Worm (Caenorhabditis elegans) whole organism, L1 larva: ENCODE measurements around the gene wrt-1.

Experiments used
- C04F5.9 ChIP-seq: sonication (generic microtip); optimal IDR thresholded peaks from 2 replicates; lab custom pipeline; 2016; ENCODE audit warnings: missing genetic modification characterization, missing compliant biosample characterization
- C34B4.2 ChIP-seq: sonication (generic microtip); optimal IDR thresholded peaks from 2 replicates; lab custom pipeline; 2017; ENCODE audit warnings: mild to moderate bottlenecking, missing genetic modification characterization, missing compliant biosample characterization
- aly-2 ChIP-seq: fragments of 150-350 bp; optimal IDR thresholded peaks from 2 replicates; lab custom pipeline; 2014; ENCODE audit warnings: missing biosample characterization, missing genetic modification characterization
- blmp-1 ChIP-seq: fragments of 150-350 bp; optimal IDR thresholded peaks from 2 replicates; lab custom pipeline; 2014; ENCODE audit warnings: missing biosample characterization, missing genetic modification characterization
- ceh-63 ChIP-seq: fragments of 200-800 bp; sonication (Bioruptor generic); optimal IDR thresholded peaks from 2 replicates; lab custom pipeline; 2018; ENCODE audit warnings: mild to moderate bottlenecking, missing genetic modification characterization, missing compliant biosample characterization
- ceh-8 ChIP-seq: fragments of 200-800 bp; sonication (Bioruptor generic); optimal IDR thresholded peaks from 2 replicates; lab custom pipeline; 2018; ENCODE audit warnings: mild to moderate bottlenecking, missing genetic modification characterization, moderate library complexity, missing compliant biosample characterization
- ceh-90 ChIP-seq: sonication (generic microtip); optimal IDR thresholded peaks from 2 replicates; lab custom pipeline; 2016; ENCODE audit warnings: missing genetic modification characterization, missing compliant biosample characterization
- ces-1 ChIP-seq: fragments of 150-350 bp; optimal IDR thresholded peaks from 2 replicates; lab custom pipeline; 2014; ENCODE audit warnings: missing biosample characterization, missing genetic modification reagents, missing genetic modification characterization
- efl-1 ChIP-seq, 4 experiments: fragments of 150-350 bp; optimal IDR thresholded peaks in 3 of 4; peaks in 1 of 4; 1 replicate in 1 of 4; 2 replicates in 3 of 4; lab custom pipeline; 2014; ENCODE audit warnings: missing biosample characterization in 2 of 4, missing genetic modification characterization in 2 of 4, missing genetic modification reagents in 2 of 4
- efl-3 ChIP-seq: fragments of 200-800 bp; sonication (Bioruptor generic); optimal IDR thresholded peaks from 2 replicates; lab custom pipeline; 2018; ENCODE audit warnings: mild to moderate bottlenecking, missing genetic modification characterization, missing compliant biosample characterization
- egl-13 ChIP-seq: sonication (generic microtip); optimal IDR thresholded peaks from 2 replicates; lab custom pipeline; 2016; ENCODE audit warnings: missing genotype, missing genetic modification reagents, missing genetic modification characterization, missing compliant biosample characterization
- elt-3 ChIP-seq, 6 experiments: fragments of 150-350 bp in 1 of 6; sonication (generic microtip); optimal IDR thresholded peaks; 2 replicates each; lab custom pipeline; 2017 to 2018; ENCODE audit warnings: missing biosample characterization in 6 of 6, missing genetic modification characterization in 6 of 6, inconsistent platforms in 1 of 6
- fkh-4 ChIP-seq: sonication (generic microtip); optimal IDR thresholded peaks from 2 replicates; lab custom pipeline; 2016; ENCODE audit warnings: missing compliant biosample characterization, missing genetic modification characterization, borderline replicate concordance
- grh-1 ChIP-seq: fragments of 200-800 bp; sonication (Bioruptor generic); IDR thresholded peaks from 2 replicates; pipeline ENCODE4 v1.3.6; 2022; ENCODE audit warnings: missing genetic modification reagents, missing genetic modification characterization, missing compliant biosample characterization
- hpl-2 ChIP-seq: fragments of 150-350 bp; optimal IDR thresholded peaks from 2 replicates; lab custom pipeline; 2014; ENCODE audit warnings: missing biosample characterization, missing genetic modification reagents, missing genetic modification characterization
- isw-1 ChIP-seq: fragments of 200-800 bp; sonication (Bioruptor generic); IDR thresholded peaks from 2 replicates; pipeline ENCODE4 v1.3.6; 2022; ENCODE audit warnings: missing genetic modification characterization, missing compliant biosample characterization
- jun-1 ChIP-seq: fragments of 150-350 bp; optimal IDR thresholded peaks from 2 replicates; lab custom pipeline; 2014; ENCODE audit warnings: missing biosample characterization, missing genetic modification reagents, missing genetic modification characterization
- lin-13 ChIP-seq: fragments of 150-350 bp; optimal IDR thresholded peaks from 2 replicates; lab custom pipeline; 2014; ENCODE audit warnings: missing biosample characterization, missing genetic modification reagents, missing genetic modification characterization
- lin-14 ChIP-seq: fragments of 200-800 bp; sonication (Bioruptor generic); optimal IDR thresholded peaks from 2 replicates; lab custom pipeline; 2018; ENCODE audit warnings: mild to moderate bottlenecking, missing genetic modification characterization, moderate library complexity, missing compliant biosample characterization
- lin-15B ChIP-seq: fragments of 150-350 bp; sonication (generic microtip); optimal IDR thresholded peaks from 3 replicates; lab custom pipeline; 2014; ENCODE audit warnings: missing biosample characterization, missing genetic modification characterization
- lin-35 ChIP-seq, 2 experiments: fragments of 150-350 bp; optimal IDR thresholded peaks; 2 replicates each; lab custom pipeline; 2014; ENCODE audit warnings: missing biosample characterization in 2 of 2, missing genetic modification characterization in 2 of 2, missing genetic modification reagents in 2 of 2
- lsy-2 ChIP-seq, 2 experiments: fragments of 150-350 bp; optimal IDR thresholded peaks; 2 replicates each; lab custom pipeline; 2014; ENCODE audit warnings: missing biosample characterization in 2 of 2, missing genetic modification characterization in 2 of 2
- mef-2 ChIP-seq: fragments of 150-350 bp; optimal IDR thresholded peaks from 2 replicates; lab custom pipeline; 2014; ENCODE audit warnings: missing biosample characterization, missing genetic modification characterization
- nhr-11 ChIP-seq: fragments of 150-350 bp; optimal IDR thresholded peaks from 2 replicates; lab custom pipeline; 2014; ENCODE audit warnings: missing biosample characterization, missing genetic modification characterization
- nhr-19 ChIP-seq: fragments of 200-800 bp; sonication (Bioruptor generic); conservative IDR thresholded peaks from 2 replicates; pipeline ENCODE4 v1.3.6; 2022; ENCODE audit warnings: missing genetic modification characterization, missing compliant biosample characterization
- nhr-20 ChIP-seq: sonication (generic microtip); optimal IDR thresholded peaks from 2 replicates; lab custom pipeline; 2016; ENCODE audit warnings: mild to moderate bottlenecking, missing genetic modification characterization, missing compliant biosample characterization
- nhr-237 ChIP-seq: fragments of 150-350 bp; optimal IDR thresholded peaks from 2 replicates; lab custom pipeline; 2014; ENCODE audit warnings: missing biosample characterization, missing genetic modification characterization
- nhr-28 ChIP-seq: fragments of 150-350 bp; optimal IDR thresholded peaks from 2 replicates; lab custom pipeline; 2014; ENCODE audit warnings: missing biosample characterization, missing genetic modification characterization
- nhr-47 ChIP-seq: sonication (generic microtip); optimal IDR thresholded peaks from 2 replicates; lab custom pipeline; 2016; ENCODE audit warnings: mild to moderate bottlenecking, missing genetic modification characterization, moderate library complexity, missing compliant biosample characterization
- nhr-76 ChIP-seq: sonication (generic microtip); optimal IDR thresholded peaks from 2 replicates; lab custom pipeline; 2017; ENCODE audit warnings: missing biosample characterization, missing genetic modification characterization
- nhr-85 ChIP-seq: sonication (generic microtip); peaks from one replicate; lab custom pipeline; 2016; ENCODE audit warnings: missing genetic modification characterization, inconsistent platforms, missing compliant biosample characterization
- nhr-90 ChIP-seq: sonication (generic microtip); optimal IDR thresholded peaks from 2 replicates; lab custom pipeline; 2016; ENCODE audit warnings: mild to moderate bottlenecking, missing genetic modification characterization, missing compliant biosample characterization; ENCODE audit not compliant: poor library complexity
- pag-3 ChIP-seq: sonication (generic microtip); optimal IDR thresholded peaks from 2 replicates; lab custom pipeline; 2017; ENCODE audit warnings: missing genetic modification characterization, mild to moderate bottlenecking, missing compliant biosample characterization, antibody characterized with exemption, borderline replicate concordance; ENCODE audit not compliant: insufficient read depth
- pax-3 ChIP-seq: fragments of 200-800 bp; sonication (Bioruptor generic); optimal IDR thresholded peaks from 2 replicates; lab custom pipeline; 2018; ENCODE audit warnings: mild to moderate bottlenecking, missing genetic modification characterization, moderate library complexity, missing compliant biosample characterization
- skn-1 ChIP-seq: fragments of 150-350 bp; optimal IDR thresholded peaks from 2 replicates; lab custom pipeline; 2014; ENCODE audit warnings: missing biosample characterization, missing genetic modification characterization
- snu-23 ChIP-seq: sonication (generic microtip); optimal IDR thresholded peaks from 2 replicates; lab custom pipeline; 2016; ENCODE audit warnings: missing genetic modification characterization, missing compliant biosample characterization
- sptf-1 ChIP-seq: fragments of 150-350 bp; optimal IDR thresholded peaks from 2 replicates; lab custom pipeline; 2014; ENCODE audit warnings: missing biosample characterization, missing genetic modification characterization
- sup-37 ChIP-seq: fragments of 200-800 bp; sonication (Bioruptor generic); optimal IDR thresholded peaks from 2 replicates; lab custom pipeline; 2018; ENCODE audit warnings: mild to moderate bottlenecking, missing genetic modification characterization, missing compliant biosample characterization
- tlp-1 ChIP-seq: fragments of 150-350 bp; optimal IDR thresholded peaks from 2 replicates; lab custom pipeline; 2014; ENCODE audit warnings: missing biosample characterization, missing genetic modification characterization
- unc-130 ChIP-seq: fragments of 150-350 bp; optimal IDR thresholded peaks from 2 replicates; lab custom pipeline; 2017; ENCODE audit warnings: missing biosample characterization, missing genetic modification characterization, inconsistent platforms
- unc-30 ChIP-seq: sonication (generic microtip); optimal IDR thresholded peaks from 2 replicates; lab custom pipeline; 2017; ENCODE audit warnings: missing biosample characterization, missing genetic modification characterization
- unc-62 ChIP-seq: fragments of 150-350 bp; optimal IDR thresholded peaks from 2 replicates; lab custom pipeline; 2014; ENCODE audit warnings: missing biosample characterization, missing genetic modification reagents, missing genetic modification characterization
- unc-98 ChIP-seq: fragments of 200-800 bp; sonication (Bioruptor generic); IDR thresholded peaks from 2 replicates; pipeline ENCODE4 v1.3.6; 2022; ENCODE audit warnings: missing genetic modification characterization, missing compliant biosample characterization
- xbp-1 ChIP-seq: sonication (generic microtip); optimal IDR thresholded peaks from 2 replicates; lab custom pipeline; 2016; ENCODE audit warnings: missing genetic modification characterization, missing compliant biosample characterization
- zag-1 ChIP-seq: fragments of 150-350 bp; optimal IDR thresholded peaks from 2 replicates; lab custom pipeline; 2014; ENCODE audit warnings: missing biosample characterization, missing genetic modification characterization
- ztf-11 ChIP-seq, 2 experiments: sonication (generic microtip); optimal IDR thresholded peaks; 2 replicates each; lab custom pipeline; 2016 to 2017; ENCODE audit warnings: missing genetic modification characterization in 2 of 2, missing biosample characterization in 1 of 2, missing compliant biosample characterization in 1 of 2

Gene wrt-1

DNA sequence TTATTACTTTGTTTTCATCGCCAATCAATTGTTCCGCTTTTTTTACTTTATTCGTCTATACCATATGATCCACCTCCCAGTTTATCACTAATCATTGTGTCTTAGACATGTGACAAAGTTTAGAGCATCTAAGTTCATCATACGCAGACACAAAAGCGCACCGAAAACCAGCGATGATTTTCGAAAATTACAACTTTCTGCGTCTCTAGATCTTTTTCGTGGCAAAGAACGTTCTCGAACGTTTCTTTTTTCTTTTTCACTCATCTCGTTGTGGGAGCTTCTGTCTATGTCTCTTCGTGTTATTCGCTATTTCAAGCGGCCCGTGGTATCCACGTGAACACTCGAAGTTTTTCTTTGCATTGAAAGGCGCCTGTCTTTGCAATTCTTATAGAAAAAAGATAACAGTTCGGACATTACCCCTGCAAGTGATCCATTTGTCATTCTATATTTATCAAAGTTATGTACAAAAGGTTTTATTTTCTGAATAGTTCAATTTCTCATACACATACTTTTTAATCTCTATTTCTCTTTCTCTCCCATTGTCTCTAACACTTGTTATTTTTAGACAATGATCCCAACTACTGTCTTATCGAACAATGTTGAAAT, 1.6 kb upstream of the wrt-1 start, which contains the start of gene ZK1290.5 (continued):
- peak; percentile 54 for TF ChIP-seq lin-13
- TF ChIP-seq lin-15B (tag; lab: Kevin White, UChicago) = no peak
- TF ChIP-seq ces-1 (GFP tag; lab: Kevin White, UChicago) = no peak
- TF ChIP-seq nhr-28 (tag; lab: Kevin White, UChicago) = no peak
- no peak for TF ChIP-seq ztf-11 (tag; optimal IDR thresholded peaks at IDR 0.05; lab: Kevin White, UChicago)
- no peak for TF ChIP-seq ceh-90 (tag; lab: Kevin White, UChicago)
- no peak for TF ChIP-seq fkh-4
- TF ChIP-seq isw-1 (GFP tag; lab: Robert Waterston, UW) = peak; percentile 20; the same call in 1 of the 2 replicates
- no peak for TF ChIP-seq nhr-76 (tag; lab: Kevin White, UChicago)
- TF ChIP-seq ceh-63 (GFP tag; lab: Kevin White, UChicago) = no peak
- TF ChIP-seq egl-13 (tag; lab: Kevin White, UChicago) = no peak
- peak; percentile 83 for TF ChIP-seq skn-1 (tag; lab: Kevin White, UChicago)
- TF ChIP-seq pax-3 = peak; percentile 58
- TF ChIP-seq unc-98 (GFP tag; lab: Robert Waterston, UW) = peak; percentile 47; the same call in 1 of the 2 replicates
- TF ChIP-seq blmp-1 (tag; lab: Kevin White, UChicago) = peak; percentile 84
- TF ChIP-seq nhr-20 (tag; lab: Kevin White, UChicago) = peak; percentile 97
- TF ChIP-seq lin-14 (GFP tag; lab: Kevin White, UChicago) = peak; percentile 97
- TF ChIP-seq jun-1 (tag; lab: Kevin White, UChicago) = peak; percentile 62
- TF ChIP-seq snu-23 (GFP tag; lab: Kevin White, UChicago) = peak; percentile 92
- TF ChIP-seq lin-35 (GFP tag; optimal IDR thresholded peaks at IDR 0.05; lab: Kevin White, UChicago) = peak; percentile 62 to 79
- TF ChIP-seq C04F5.9 (tag; lab: Kevin White, UChicago) = no peak
- TF ChIP-seq tlp-1 = no peak
- TF ChIP-seq xbp-1 = peak; percentile 76
- TF ChIP-seq pag-3 (tag; lab: Kevin White, UChicago) = no peak
- no peak for TF ChIP-seq unc-30
- TF ChIP-seq nhr-237 = peak; percentile 30
- TF ChIP-seq grh-1 (GFP tag; lab: Robert Waterston, UW) = peak; percentile 77
- TF ChIP-seq unc-62 (GFP tag; lab: Kevin White, UChicago) = no peak
- peak; percentile 89 for TF ChIP-seq nhr-90 (tag; lab: Kevin White, UChicago)
- peak; percentile 7 for TF ChIP-seq ceh-8 (GFP tag; lab: Kevin White, UChicago)
- TF ChIP-seq nhr-19 (GFP tag; lab: Robert Waterston, UW) = peak; percentile 92
- peak; percentile 98 for TF ChIP-seq nhr-85 (tag; lab: Kevin White, UChicago)
- TF ChIP-seq lsy-2 (tag; optimal IDR thresholded peaks at IDR 0.05; lab: Kevin White, UChicago) = peak; percentile 80 to 83
- TF ChIP-seq hpl-2 (GFP tag; lab: Kevin White, UChicago) = peak; percentile 81
- no peak for TF ChIP-seq aly-2 (tag; lab: Kevin White, UChicago)
- TF ChIP-seq efl-3 (GFP tag; lab: Kevin White, UChicago) = no peak
- no peak for TF ChIP-seq sptf-1 (tag; lab: Kevin White, UChicago)
- peak; percentile 82 for TF ChIP-seq unc-130

ce11 chrII:7531478-7531877, 682 bp downstream of the wrt-1 start:
- peak; percentile 64 for TF ChIP-seq blmp-1 (tag; lab: Kevin White, UChicago)
- no peak for TF ChIP-seq unc-30
- no peak for TF ChIP-seq ceh-90 (tag; lab: Kevin White, UChicago)
- TF ChIP-seq C34B4.2 = no peak
- TF ChIP-seq elt-3 (tag; optimal IDR thresholded peaks at IDR 0.05; lab: Kevin White, UChicago) = peak in 3 of 6 experiments; percentile 3 to 26 (median 9)
- no peak for TF ChIP-seq mef-2 (tag; lab: Kevin White, UChicago)
- peak; percentile 69 for TF ChIP-seq nhr-85 (tag; lab: Kevin White, UChicago)
- peak; percentile 62; the same call in 1 of the 2 replicates for TF ChIP-seq grh-1 (GFP tag; lab: Robert Waterston, UW)
- no peak for TF ChIP-seq sup-37 (GFP tag; lab: Kevin White, UChicago)
- no peak for TF ChIP-seq egl-13 (tag; lab: Kevin White, UChicago)
- TF ChIP-seq tlp-1 = no peak
- TF ChIP-seq efl-1 (optimal IDR thresholded peaks at IDR 0.05; lab: Kevin White, UChicago) = no peak
- TF ChIP-seq efl-1 (GFP tag; optimal IDR thresholded peaks at IDR 0.05 in 1 of 2; lab: Kevin White, UChicago) = peak in 1 of 2 experiments; percentile 72
- TF ChIP-seq nhr-47 (tag; lab: Kevin White, UChicago) = no peak
- TF ChIP-seq zag-1 (tag; lab: Kevin White, UChicago) = no peak
- no peak for TF ChIP-seq nhr-11 (tag; lab: Kevin White, UChicago)
